Fruit fly (Drosophila melanogaster) whole organism, embryonic: ENCODE data around the gene CG1738.
A peak's percentile ranks its signal among the peaks of the same experiment; 100 is the strongest.

ENCODE experiments used
- BEAF-32 ChIP-seq: fragments of 200-800 bp; sonication (Bioruptor generic); optimal IDR thresholded peaks from 3 replicates; lab custom pipeline; 2017; ENCODE audit warnings: missing biosample characterization, missing genetic modification characterization, mild to moderate bottlenecking, moderate library complexity, missing genetic modification reagents
- CG12299 ChIP-seq: fragments of 200-800 bp; sonication (Bioruptor generic); optimal IDR thresholded peaks from 2 replicates; lab custom pipeline; 2018; ENCODE audit warnings: missing biosample characterization, mild to moderate bottlenecking, missing genetic modification characterization
- CG16815 ChIP-seq: fragments of 200-800 bp; sonication (Bioruptor generic); optimal IDR thresholded peaks from 3 replicates; lab custom pipeline; 2017; ENCODE audit warnings: missing biosample characterization, mild to moderate bottlenecking, missing genetic modification characterization
- CG17359 ChIP-seq: fragments of 200-800 bp; sonication (Bioruptor generic); optimal IDR thresholded peaks from 3 replicates; lab custom pipeline; 2018; ENCODE audit warnings: missing biosample characterization, mild to moderate bottlenecking, missing genetic modification characterization, moderate library complexity
- CG1792 ChIP-seq: fragments of 200-800 bp; sonication (Bioruptor generic); optimal IDR thresholded peaks from 2 replicates; lab custom pipeline; 2016; ENCODE audit warnings: missing biosample characterization, missing genetic modification characterization
- CG18476 ChIP-seq: fragments of 200-800 bp; sonication (Bioruptor generic); optimal IDR thresholded peaks from 2 replicates; lab custom pipeline; 2016; ENCODE audit warnings: missing biosample characterization, mild to moderate bottlenecking, missing genetic modification characterization
- CG2712 ChIP-seq: fragments of 200-800 bp; optimal IDR thresholded peaks from 3 replicates; lab custom pipeline; 2019; ENCODE audit warnings: missing biosample characterization, mild to moderate bottlenecking, missing genetic modification characterization, moderate library complexity
- CG30431 ChIP-seq: fragments of 200-800 bp; sonication (Bioruptor generic); optimal IDR thresholded peaks from 2 replicates; lab custom pipeline; 2017; ENCODE audit warnings: missing biosample characterization, missing genetic modification characterization
- CG31388 ChIP-seq: fragments of 200-800 bp; sonication (Bioruptor generic); optimal IDR thresholded peaks from 2 replicates; lab custom pipeline; 2016; ENCODE audit warnings: missing biosample characterization, missing genetic modification characterization
- CG3407 ChIP-seq: fragments of 200-800 bp; sonication (Bioruptor generic); optimal IDR thresholded peaks from 2 replicates; lab custom pipeline; 2018; ENCODE audit warnings: missing biosample characterization, mild to moderate bottlenecking, missing genetic modification characterization
- CG7357 ChIP-seq: fragments of 200-800 bp; sonication (Bioruptor generic); IDR thresholded peaks from 3 replicates; pipeline ENCODE4 v1.3.6; 2022; ENCODE audit warnings: missing biosample characterization, missing genetic modification characterization
- CG7556 ChIP-seq: fragments of 200-800 bp; sonication (Bioruptor generic); optimal IDR thresholded peaks from 2 replicates; lab custom pipeline; 2017; ENCODE audit warnings: missing biosample characterization, mild to moderate bottlenecking, missing genetic modification characterization
- CG9797 ChIP-seq: fragments of 200-800 bp; sonication (Bioruptor generic); optimal IDR thresholded peaks from 3 replicates; lab custom pipeline; 2018; ENCODE audit warnings: missing biosample characterization, mild to moderate bottlenecking, missing genetic modification characterization
- CG9876 ChIP-seq: fragments of 200-800 bp; sonication (Bioruptor generic); optimal IDR thresholded peaks from 2 replicates; lab custom pipeline; 2016; ENCODE audit warnings: missing biosample characterization, missing genetic modification characterization
- Gug ChIP-seq: fragments of 200-800 bp; sonication (Bioruptor generic); IDR thresholded peaks from 4 replicates; pipeline ENCODE4 v1.3.6; 2022; ENCODE audit warnings: missing biosample characterization, missing genetic modification characterization
- HLHmδ ChIP-seq: fragments of 200-800 bp; sonication (Bioruptor generic); optimal IDR thresholded peaks from 2 replicates; lab custom pipeline; 2018; ENCODE audit warnings: missing biosample characterization, mild to moderate bottlenecking, missing genetic modification characterization, moderate library complexity
- Hmr ChIP-seq: fragments of 200-800 bp; sonication (Bioruptor generic); optimal IDR thresholded peaks from 3 replicates; lab custom pipeline; 2017; ENCODE audit warnings: mild to moderate bottlenecking, missing biosample characterization, missing genetic modification reagents, missing genetic modification characterization
- Hr3 ChIP-seq: fragments of 200-800 bp; sonication (Bioruptor generic); optimal IDR thresholded peaks from 3 replicates; lab custom pipeline; 2016; ENCODE audit warnings: missing biosample characterization, missing genetic modification characterization
- MBD-R2 ChIP-seq: fragments of 200-800 bp; sonication (Bioruptor generic); IDR thresholded peaks from 2 replicates; pipeline ENCODE4 v1.3.6; 2022; ENCODE audit warnings: missing biosample characterization, missing genetic modification characterization
- MESR4 ChIP-seq: fragments of 200-800 bp; sonication (Bioruptor generic); optimal IDR thresholded peaks from 2 replicates; lab custom pipeline; 2018; ENCODE audit warnings: missing biosample characterization, mild to moderate bottlenecking, missing genetic modification characterization, moderate library complexity
- Sry-β ChIP-seq: fragments of 200-800 bp; sonication (Bioruptor generic); optimal IDR thresholded peaks from 2 replicates; lab custom pipeline; 2018; ENCODE audit warnings: missing biosample characterization, mild to moderate bottlenecking, missing genetic modification characterization, moderate library complexity
- Usf ChIP-seq: fragments of 200-800 bp; sonication (Bioruptor generic); optimal IDR thresholded peaks from 2 replicates; lab custom pipeline; 2017; ENCODE audit warnings: missing genotype, missing biosample characterization, missing genetic modification characterization
- ara ChIP-seq: fragments of 200-800 bp; sonication (Bioruptor generic); IDR thresholded peaks from 2 replicates; pipeline ENCODE4 v1.3.6; 2022; ENCODE audit warnings: missing biosample characterization, missing genetic modification characterization
- dmrt99B ChIP-seq: fragments of 200-800 bp; sonication (Bioruptor generic); optimal IDR thresholded peaks from 2 replicates; lab custom pipeline; 2018; ENCODE audit warnings: missing biosample characterization, mild to moderate bottlenecking, missing genetic modification characterization, moderate library complexity
- emc ChIP-seq: fragments of 200-800 bp; sonication (Bioruptor generic); optimal IDR thresholded peaks from 2 replicates; lab custom pipeline; 2016; ENCODE audit warnings: missing biosample characterization, missing genetic modification characterization
- fd96Cb ChIP-seq: fragments of 200-800 bp; sonication (Bioruptor generic); optimal IDR thresholded peaks from 2 replicates; lab custom pipeline; 2018; ENCODE audit warnings: missing biosample characterization, mild to moderate bottlenecking, missing genetic modification characterization, moderate library complexity
- ftz-f1 ChIP-seq: fragments of 200-800 bp; sonication (Bioruptor generic); optimal IDR thresholded peaks from 2 replicates; lab custom pipeline; 2016; ENCODE audit warnings: missing biosample characterization, missing genetic modification characterization
- gsb ChIP-seq: fragments of 200-800 bp; sonication (Bioruptor generic); IDR thresholded peaks from 2 replicates; pipeline ENCODE4 v1.3.6; 2022; ENCODE audit warnings: missing biosample characterization, missing genetic modification characterization
- ham ChIP-seq: fragments of 200-800 bp; sonication (Bioruptor generic); IDR thresholded peaks from 2 replicates; pipeline ENCODE4 v1.3.6; 2022; ENCODE audit warnings: missing biosample characterization, missing genetic modification characterization
- ind ChIP-seq: fragments of 200-800 bp; sonication (Bioruptor generic); optimal IDR thresholded peaks from 3 replicates; lab custom pipeline; 2016; ENCODE audit warnings: missing biosample characterization, missing genetic modification characterization
- nmo ChIP-seq: fragments of 200-800 bp; sonication (Bioruptor generic); optimal IDR thresholded peaks from 2 replicates; lab custom pipeline; 2018; ENCODE audit warnings: missing biosample characterization, mild to moderate bottlenecking, missing genetic modification characterization, moderate library complexity
- peb ChIP-seq: fragments of 200-800 bp; sonication (Bioruptor generic); IDR thresholded peaks from 2 replicates; pipeline ENCODE4 v1.3.6; 2022; ENCODE audit warnings: missing biosample characterization, missing genetic modification characterization
- pho ChIP-seq: fragments of 200-800 bp; sonication (Bioruptor generic); optimal IDR thresholded peaks from 2 replicates; lab custom pipeline; 2016; ENCODE audit warnings: missing biosample characterization, missing genetic modification characterization
- pum ChIP-seq: fragments of 200-800 bp; sonication (Bioruptor generic); optimal IDR thresholded peaks from 2 replicates; lab custom pipeline; 2016; ENCODE audit warnings: missing biosample characterization, missing genetic modification characterization
- ranshi ChIP-seq: fragments of 200-800 bp; sonication (Bioruptor generic); IDR thresholded peaks from 2 replicates; pipeline ENCODE4 v1.3.6; 2022; ENCODE audit warnings: missing biosample characterization, missing genetic modification characterization
- repo ChIP-seq: fragments of 200-800 bp; sonication (Bioruptor generic); optimal IDR thresholded peaks from 2 replicates; lab custom pipeline; 2016; ENCODE audit warnings: missing biosample characterization, missing genetic modification characterization
- salm ChIP-seq: fragments of 200-800 bp; sonication (Bioruptor generic); optimal IDR thresholded peaks from 2 replicates; lab custom pipeline; 2018; ENCODE audit warnings: missing biosample characterization, mild to moderate bottlenecking, missing genetic modification characterization
- sc ChIP-seq, 3 experiments: fragments of >200 bp in 2 of 3; fragments of 200-800 bp in 1 of 3; sonication (Bioruptor generic) in 1 of 3; optimal IDR thresholded peaks; 2 replicates in 2 of 3; 3 replicates in 1 of 3; lab custom pipeline; 2017; ENCODE audit warnings: mild to moderate bottlenecking in 1 of 3, missing biosample characterization in 1 of 3, missing genetic modification characterization in 1 of 3, missing genetic modification reagents in 1 of 3
- so ChIP-seq: fragments of 200-800 bp; sonication (Bioruptor generic); IDR thresholded peaks from 3 replicates; pipeline ENCODE4 v1.3.6; 2022; ENCODE audit warnings: missing biosample characterization, missing genetic modification characterization
- tll ChIP-seq, 2 experiments: fragments of 200-800 bp in 1 of 2; fragments of >200 bp in 1 of 2; sonication (Bioruptor generic) in 1 of 2; optimal IDR thresholded peaks; 2 replicates each; lab custom pipeline; 2017 to 2019; ENCODE audit warnings: missing biosample characterization in 2 of 2, missing genetic modification characterization in 2 of 2, mild to moderate bottlenecking in 1 of 2, moderate library complexity in 1 of 2
- twi ChIP-seq: fragments of 200-800 bp; optimal IDR thresholded peaks from 2 replicates; lab custom pipeline; 2019; ENCODE audit warnings: missing biosample characterization, mild to moderate bottlenecking, missing genetic modification characterization, moderate library complexity
- yki ChIP-seq: fragments of >200 bp; optimal IDR thresholded peaks from 3 replicates; lab custom pipeline; 2018

CG1738 gene

DNA sequence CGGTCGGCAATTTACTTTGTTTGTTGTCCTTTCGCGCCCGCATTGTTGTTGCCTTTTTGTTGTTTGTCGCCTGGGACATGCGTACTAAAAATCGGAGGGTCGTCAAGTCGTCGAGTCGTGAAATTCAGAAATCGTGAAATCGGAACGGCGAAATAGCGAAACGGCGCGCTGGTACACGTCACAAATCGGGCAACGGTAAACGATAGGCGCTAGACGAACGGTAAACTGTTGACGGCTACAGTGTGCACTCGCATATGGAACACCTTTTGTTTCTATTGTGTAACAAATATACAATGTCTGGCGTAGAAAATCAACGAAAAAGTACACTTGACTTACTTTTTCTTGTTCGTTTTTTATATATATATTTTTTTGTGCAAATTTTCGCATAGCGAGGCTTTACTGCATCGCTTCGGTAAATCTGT lies 35.2 kb downstream of the CG1738 start (continued):
- peak; percentile 77 for TF ChIP-seq ranshi
- no peak for TF ChIP-seq Usf (GFP tag; lab: Kevin White, UChicago)
- peak; percentile 62 for TF ChIP-seq gsb (GFP tag; lab: Robert Waterston, UW)
- TF ChIP-seq CG12299 (tag; lab: Kevin White, UChicago): peak; percentile 43
- peak; percentile 69 for TF ChIP-seq CG17359 (tag; lab: Kevin White, UChicago)
- peak; percentile 75 for TF ChIP-seq ind (GFP tag; lab: Kevin White, UChicago)
- peak; percentile 16 for TF ChIP-seq CG30431 (GFP tag; lab: Kevin White, UChicago)
- TF ChIP-seq MBD-R2 (GFP tag; lab: Robert Waterston, UW): peak; percentile 68; the same call in 1 of the 2 replicates
- TF ChIP-seq Hmr (GFP tag; lab: Kevin White, UChicago): peak; percentile 86
- TF ChIP-seq CG9876 (GFP tag; lab: Kevin White, UChicago): no peak
- peak; percentile 36 for TF ChIP-seq fd96Cb
- TF ChIP-seq CG2712: peak; percentile 43
- TF ChIP-seq yki (lab: Kevin White, UChicago): no peak
- no peak for TF ChIP-seq emc (GFP tag; lab: Kevin White, UChicago)
- no peak for TF ChIP-seq CG1792 (GFP tag; lab: Kevin White, UChicago)
- peak; percentile 54 for TF ChIP-seq nmo
- TF ChIP-seq pum (GFP tag; lab: Kevin White, UChicago): peak; percentile 58
- no peak for TF ChIP-seq BEAF-32 (GFP tag; lab: Kevin White, UChicago)
- no peak for TF ChIP-seq repo (GFP tag; lab: Kevin White, UChicago)
- no peak for TF ChIP-seq salm
- peak; percentile 60 for TF ChIP-seq Hr3 (GFP tag; lab: Kevin White, UChicago)
- TF ChIP-seq dmrt99B (tag; lab: Kevin White, UChicago): peak; percentile 76
- peak; percentile 56 for TF ChIP-seq pho (GFP tag; lab: Kevin White, UChicago)
- TF ChIP-seq sc (optimal IDR thresholded peaks at IDR 0.05; lab: Kevin White, UChicago): no peak
- TF ChIP-seq sc (GFP tag; optimal IDR thresholded peaks at IDR 0.05; lab: Kevin White, UChicago): no peak
- no peak for TF ChIP-seq peb (GFP tag; lab: Robert Waterston, UW)
- TF ChIP-seq CG16815 (GFP tag; lab: Kevin White, UChicago): peak; percentile 18
- TF ChIP-seq HLHmδ: no peak
- no peak for TF ChIP-seq CG3407 (GFP tag; lab: Kevin White, UChicago)
- TF ChIP-seq CG18476: peak; percentile 51
- TF ChIP-seq MESR4 (GFP tag; lab: Kevin White, UChicago): no peak
- peak; percentile 39; the same call in 1 of the 2 replicates for TF ChIP-seq ara
- peak; percentile 76; the same call in 3 of the 4 replicates for TF ChIP-seq Gug
- TF ChIP-seq CG7556 (GFP tag; lab: Kevin White, UChicago): peak; percentile 63
- peak; percentile 73; the same call in 2 of the 3 replicates for TF ChIP-seq so (GFP tag; lab: Robert Waterston, UW)
- peak; percentile 54; the same call in 1 of the 2 replicates for TF ChIP-seq ham (GFP tag; lab: Robert Waterston, UW)
- TF ChIP-seq CG7357 (GFP tag; lab: Robert Waterston, UW): peak; percentile 42; the same call in 1 of the 3 replicates
- peak in 1 of 2 experiments; percentile 66 for TF ChIP-seq tll (GFP tag; optimal IDR thresholded peaks at IDR 0.05; lab: Kevin White, UChicago)
- TF ChIP-seq CG9797: no peak
- no peak for TF ChIP-seq Sry-β (GFP tag; lab: Kevin White, UChicago)
- TF ChIP-seq ftz-f1 (GFP tag; lab: Kevin White, UChicago): no peak
- no peak for TF ChIP-seq twi
- no peak for TF ChIP-seq CG31388
